Worm (Caenorhabditis elegans): Measurements from ENCODE around the gene F40F8.5.
A peak's percentile ranks its signal among the peaks of the same experiment; 100 is the strongest.

F40F8.5 gene

ce11 chrII:11099841-11100240 is 34.9 kb downstream of the F40F8.5 start, which contains the start of gene C09H10.4:
TSS of gene C09H10.4 (plus strand) at chrII:11100141.
- TF ChIP-seq tbx-9 (tag; optimal IDR thresholded peaks at IDR 0.05; ENCODE audit: borderline replicate concordance) = no peak
- TF ChIP-seq Y79H2A.3 (GFP tag; conservative IDR thresholded peaks at IDR 0.05) = peak; percentile 54; the same call in 1 of the 2 replicates
- no peak for TF ChIP-seq ztf-25 (GFP tag; IDR thresholded peaks at IDR 0.05)
- TF ChIP-seq dpl-1 (GFP tag; optimal IDR thresholded peaks at IDR 0.05) = no peak

DNA sequence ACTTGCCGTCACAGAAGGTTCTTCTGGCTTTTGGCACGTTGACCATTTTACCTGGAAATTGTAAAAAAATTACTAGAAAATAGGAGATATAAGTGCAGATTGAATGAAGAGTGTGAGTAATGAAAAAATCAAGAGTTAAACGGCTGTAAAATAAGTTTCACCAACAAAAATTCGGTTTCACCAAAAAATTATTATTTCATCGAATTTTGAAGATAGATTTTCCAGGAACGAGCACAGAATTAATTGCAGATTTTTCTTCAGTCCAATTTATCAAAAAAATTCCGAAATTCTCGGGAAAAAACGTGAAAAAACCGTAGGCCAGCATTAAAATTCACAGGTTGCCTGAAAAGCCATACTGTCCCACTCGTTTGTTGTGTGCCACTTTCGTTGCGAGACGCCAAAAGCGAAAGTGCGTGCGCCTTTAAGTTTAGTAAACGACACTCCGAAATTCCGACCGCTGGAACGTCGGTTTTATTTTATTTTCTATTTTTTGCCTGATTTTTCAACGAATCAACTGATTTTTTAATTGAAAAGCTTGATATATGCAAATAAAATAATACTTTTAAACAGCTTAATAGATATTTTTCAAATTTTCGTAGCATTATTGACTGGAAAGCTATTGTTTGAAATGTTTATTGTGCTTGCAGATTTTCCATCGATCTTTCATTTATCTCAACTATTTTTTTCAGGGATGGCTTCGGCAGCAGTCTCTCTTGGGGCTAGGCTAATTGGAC is 37.4 kb downstream of the F40F8.5 start, which contains the start of the genes rpl-36.A and nuo-1:
rpl-36.A (minus strand) TSS at position 51 of the 734 bp plus-strand sequence.
nuo-1 (plus strand) TSS at position 684 of the 734 bp plus-strand sequence.
- TF ChIP-seq snpc-4 (GFP tag; optimal IDR thresholded peaks at IDR 0.05) = no peak
- TF ChIP-seq snpc-4 (tag; optimal IDR thresholded peaks at IDR 0.05) = peak in 3 of 4 experiments; percentile 17 to 70 (median 49)
- 0 out of 2 replicates have a peak, but pooled peaks have one; percentile 10 for TF ChIP-seq ekl-4 (GFP tag; IDR thresholded peaks at IDR 0.05)
- TF ChIP-seq attf-5 (GFP tag; optimal IDR thresholded peaks at IDR 0.05) = peak; percentile 89
- TF ChIP-seq gei-17 (GFP tag; optimal IDR thresholded peaks at IDR 0.05) = no peak
- peak; percentile 38; the same call in 1 of the 2 replicates for TF ChIP-seq dox-1 (GFP tag; IDR thresholded peaks at IDR 0.05)
- TF ChIP-seq repo-1 (tag; optimal IDR thresholded peaks at IDR 0.05) = no peak
- peak; percentile 71 for TF ChIP-seq D2030.7 (GFP tag; IDR thresholded peaks at IDR 0.05)
- no peak for TF ChIP-seq lag-1 (GFP tag; IDR thresholded peaks at IDR 0.05)
- peak; percentile 64 for TF ChIP-seq pha-4 (tag; optimal IDR thresholded peaks at IDR 0.05)
- 0 out of 2 replicates have a peak, but pooled peaks have one; percentile 9 for TF ChIP-seq K11D2.4 (GFP tag; IDR thresholded peaks at IDR 0.05)
- peak; percentile 47 for TF ChIP-seq F49E8.2 (tag; optimal IDR thresholded peaks at IDR 0.05; ENCODE audit: insufficient read depth)
- TF ChIP-seq F33H1.4 (GFP tag; IDR thresholded peaks at IDR 0.05) = peak; percentile 95
- peak; percentile 89 for TF ChIP-seq lsl-1 (GFP tag; optimal IDR thresholded peaks at IDR 0.05)
- peak; percentile 65 for TF ChIP-seq ceh-91 (GFP tag; IDR thresholded peaks at IDR 0.05)
- peak; percentile 47 for TF ChIP-seq tbp1 (GFP tag; optimal IDR thresholded peaks at IDR 0.05)
- no peak for TF ChIP-seq C17E4.6 (GFP tag; IDR thresholded peaks at IDR 0.05)
- TF ChIP-seq Y53G8AR.9 (GFP tag; conservative IDR thresholded peaks at IDR 0.05) = no peak
- TF ChIP-seq hmg-1.2 (GFP tag; IDR thresholded peaks at IDR 0.05) = peak; percentile 42; the same call in 1 of the 2 replicates
- peak; percentile 16 for TF ChIP-seq snpc-1.1 (tag; optimal IDR thresholded peaks at IDR 0.05; ENCODE audit: insufficient read depth)
- TF ChIP-seq somi-1 (GFP tag; optimal IDR thresholded peaks at IDR 0.05) = no peak
- 0 out of 2 replicates have a peak, but pooled peaks have one; percentile 10 for TF ChIP-seq nfyb-1 (GFP tag; IDR thresholded peaks at IDR 0.05)
- TF ChIP-seq F23B12.7 (tag; optimal IDR thresholded peaks at IDR 0.05; ENCODE audit: insufficient read depth) = peak; percentile 91
- TF ChIP-seq attf-3 (GFP tag; conservative IDR thresholded peaks at IDR 0.05) = peak; percentile 92
- no peak for TF ChIP-seq B0261.1 (tag; optimal IDR thresholded peaks at IDR 0.05)
- TF ChIP-seq ceh-27 (GFP tag; optimal IDR thresholded peaks at IDR 0.05) = peak; percentile 45
- TF ChIP-seq pbrm-1 (GFP tag; IDR thresholded peaks at IDR 0.05) = peak; percentile 14; the same call in 1 of the 2 replicates
- TF ChIP-seq B0019.2 (GFP tag; conservative IDR thresholded peaks at IDR 0.05) = peak; percentile 57
- peak; percentile 27 for TF ChIP-seq lin-40 (tag; optimal IDR thresholded peaks at IDR 0.05)
- TF ChIP-seq lin-35 (GFP tag; optimal IDR thresholded peaks at IDR 0.05) = peak in 1 of 3 experiments; percentile 67
- TF ChIP-seq him-1 (tag; optimal IDR thresholded peaks at IDR 0.05) = peak; percentile 30
- peak; percentile 9 for TF ChIP-seq unc-62 (GFP tag; optimal IDR thresholded peaks at IDR 0.05)
- TF ChIP-seq snpc-3.4 (tag; optimal IDR thresholded peaks at IDR 0.05) = peak; percentile 60
- TF ChIP-seq efl-1 (GFP tag; optimal IDR thresholded peaks at IDR 0.05) = peak; percentile 13
- peak; percentile 32 for TF ChIP-seq nhr-80 (tag; optimal IDR thresholded peaks at IDR 0.05)
- TF ChIP-seq F57C9.4 (tag; optimal IDR thresholded peaks at IDR 0.05) = no peak
- TF ChIP-seq K12H6.12 (tag; optimal IDR thresholded peaks at IDR 0.05) = peak; percentile 46
- peak; percentile 32 for TF ChIP-seq ztf-18 (tag; optimal IDR thresholded peaks at IDR 0.05)
- TF ChIP-seq cebp-1 (GFP tag; IDR thresholded peaks at IDR 0.05) = no peak
- TF ChIP-seq cebp-1 (tag; optimal IDR thresholded peaks at IDR 0.05) = peak; percentile 49
- TF ChIP-seq ceh-100 (GFP tag; IDR thresholded peaks at IDR 0.05) = no peak
